Fruit fly (Drosophila melanogaster) whole organism, larva: Measurements from ENCODE around the gene CG14074.

ENCODE experiments used
- noc ChIP-seq: fragments of 200-800 bp; sonication (Bioruptor generic); optimal IDR thresholded peaks from 3 replicates; lab custom pipeline; 2019; ENCODE audit warnings: missing biosample characterization, mild to moderate bottlenecking, missing genetic modification characterization, moderate library complexity

The CG14074 gene

dm6 chr3L:18865447-18866367 lies at the start of gene CG14074:
Gene CG14074 (plus strand): TSS chr3L:18866225.
- TF ChIP-seq noc (tag; lab: Kevin White, UChicago): no peak

- no peak for TF ChIP-seq noc (tag; lab: Kevin White, UChicago)
Observed at dm6 chr3L:18816719-18817118, 49.3 kb upstream of the CG14074 start.

dm6 chr3L:18817264-18817894 lies 48.6 kb upstream of the CG14074 start:
- TF ChIP-seq noc (tag; lab: Kevin White, UChicago): peak; percentile 37

- no peak for TF ChIP-seq noc (tag; lab: Kevin White, UChicago)
Observed at dm6 chr3L:18819262-18819886, 46.7 kb upstream of the CG14074 start.

dm6 chr3L:18819887-18820637 lies 46.0 kb upstream of the CG14074 start:
- no peak for TF ChIP-seq noc (tag; lab: Kevin White, UChicago)

dm6 chr3L:18820638-18821382 lies 45.2 kb upstream of the CG14074 start, which contains the start of the genes CG14073 and HipHop:
Gene CG14073 (minus strand): TSS chr3L:18820675.
Gene HipHop (plus strand): TSS chr3L:18821171.
- no peak for TF ChIP-seq noc (tag; lab: Kevin White, UChicago)

- no peak for TF ChIP-seq noc (tag; lab: Kevin White, UChicago)
Observed at dm6 chr3L:18822049-18822448, 44.0 kb upstream of the CG14074 start.

dm6 chr3L:18822450-18823220 lies 43.4 kb upstream of the CG14074 start, which contains the start of gene Cat:
Gene Cat (plus strand): TSS chr3L:18822604.
- TF ChIP-seq noc (tag; lab: Kevin White, UChicago): peak; percentile 75

dm6 chr3L:18823221-18823514 lies 42.9 kb upstream of the CG14074 start:
- no peak for TF ChIP-seq noc (tag; lab: Kevin White, UChicago)

dm6 chr3L:18823870-18824561 lies 42.0 kb upstream of the CG14074 start:
- no peak for TF ChIP-seq noc (tag; lab: Kevin White, UChicago)

- no peak for TF ChIP-seq noc (tag; lab: Kevin White, UChicago)
Observed at dm6 chr3L:18824851-18825250, 41.2 kb upstream of the CG14074 start.

- TF ChIP-seq noc (tag; lab: Kevin White, UChicago): peak; percentile 43
Observed at dm6 chr3L:18825993-18826392, 40.0 kb upstream of the CG14074 start.

- TF ChIP-seq noc (tag; lab: Kevin White, UChicago): no peak
Observed at dm6 chr3L:18828318-18828717, 37.7 kb upstream of the CG14074 start.
